Fruit fly (Drosophila melanogaster): Measurements from ENCODE around the gene Lam.

Lam gene

dm6 chr2L:5541935-5542685 is at the start of gene Lam, which contains the start of gene Hel25E:
Gene Lam, plus strand, starts transcription at chr2L:5542480.
Gene Hel25E, minus strand, starts transcription at chr2L:5542314.
- TF ChIP-seq woc (GFP tag; optimal IDR thresholded peaks at IDR 0.05) (no peak), dl (GFP tag; optimal IDR thresholded peaks at IDR 0.05; ENCODE audit: insufficient read depth in 1 of 2, partially characterized antibody in 2 of 2) (no peak), Hr83 (GFP tag; optimal IDR thresholded peaks at IDR 0.05; ENCODE audit: poor library complexity, severe bottlenecking) (no peak), foxo (GFP tag; optimal IDR thresholded peaks at IDR 0.05) (no peak), Rel (GFP tag; optimal IDR thresholded peaks at IDR 0.05) (no peak), Rel (tag; optimal IDR thresholded peaks at IDR 0.05) (no peak), Sp1 (GFP tag; optimal IDR thresholded peaks at IDR 0.05) (no peak), sv (GFP tag; optimal IDR thresholded peaks at IDR 0.05) (no peak), br (GFP tag; optimal IDR thresholded peaks at IDR 0.05) (no peak), GATAd (GFP tag; optimal IDR thresholded peaks at IDR 0.05) (no peak), tai (GFP tag; optimal IDR thresholded peaks at IDR 0.05) (no peak)

- TF ChIP-seq HLH106 (tag; optimal IDR thresholded peaks at IDR 0.05), result peak; percentile 86
- no peak for TF ChIP-seq sv (GFP tag; optimal IDR thresholded peaks at IDR 0.05)
- peak; percentile 85 for TF ChIP-seq Hnf4 (GFP tag; optimal IDR thresholded peaks at IDR 0.05)
- no peak for TF ChIP-seq Rel (GFP tag; optimal IDR thresholded peaks at IDR 0.05)
- peak; percentile 29 for TF ChIP-seq Rel (tag; optimal IDR thresholded peaks at IDR 0.05)
- TF ChIP-seq h (GFP tag; optimal IDR thresholded peaks at IDR 0.05), result peak; percentile 85
- TF ChIP-seq Mio (GFP tag; optimal IDR thresholded peaks at IDR 0.05), result no peak
- TF ChIP-seq Jra (GFP tag; optimal IDR thresholded peaks at IDR 0.05), result peak; percentile 64
- TF ChIP-seq usp (GFP tag; optimal IDR thresholded peaks at IDR 0.05), result no peak
- TF ChIP-seq CrebA (GFP tag; optimal IDR thresholded peaks at IDR 0.05; ENCODE audit: borderline replicate concordance), result no peak
- TF ChIP-seq CG9705 (GFP tag; optimal IDR thresholded peaks at IDR 0.05), result peak; percentile 68
- no peak for TF ChIP-seq Abd-B (GFP tag; optimal IDR thresholded peaks at IDR 0.05)
- TF ChIP-seq Dif (GFP tag; optimal IDR thresholded peaks at IDR 0.05; ENCODE audit: partially characterized antibody), result no peak
- peak; percentile 82 for TF ChIP-seq Sp1 (GFP tag; optimal IDR thresholded peaks at IDR 0.05)
- TF ChIP-seq dmrt93B (GFP tag; optimal IDR thresholded peaks at IDR 0.05), result peak; percentile 68
- TF ChIP-seq CG32264 (GFP tag; optimal IDR thresholded peaks at IDR 0.05), result peak; percentile 34
- peak; percentile 62 for TF ChIP-seq brk (GFP tag; optimal IDR thresholded peaks at IDR 0.05)
- TF ChIP-seq tai (GFP tag; optimal IDR thresholded peaks at IDR 0.05), result peak; percentile 66
- no peak for TF ChIP-seq pan (optimal IDR thresholded peaks at IDR 0.05)
- TF ChIP-seq rgr (GFP tag; optimal IDR thresholded peaks at IDR 0.05), result peak; percentile 82
- TF ChIP-seq OdsH (GFP tag; optimal IDR thresholded peaks at IDR 0.05), result peak; percentile 77
- peak in 1 of 2 experiments; percentile 87 for TF ChIP-seq foxo (GFP tag; optimal IDR thresholded peaks at IDR 0.05)
- peak; percentile 73 for TF ChIP-seq psq (GFP tag; optimal IDR thresholded peaks at IDR 0.05)
- TF ChIP-seq Myc (optimal IDR thresholded peaks at IDR 0.05), result no peak
- TF ChIP-seq ey (GFP tag; optimal IDR thresholded peaks at IDR 0.05), result peak; percentile 82
- peak; percentile 80 for TF ChIP-seq woc (GFP tag; optimal IDR thresholded peaks at IDR 0.05)
- TF ChIP-seq fru (GFP tag; optimal IDR thresholded peaks at IDR 0.05), result peak; percentile 89
- no peak for TF ChIP-seq Hr78 (GFP tag; optimal IDR thresholded peaks at IDR 0.05)
- TF ChIP-seq sage (GFP tag; optimal IDR thresholded peaks at IDR 0.05), result peak; percentile 35
- TF ChIP-seq br (GFP tag; optimal IDR thresholded peaks at IDR 0.05), result peak; percentile 81
Measured at dm6 chr2L:5492924-5493323, 49.4 kb upstream of the Lam start.

- TF ChIP-seq Hnf4 (GFP tag; optimal IDR thresholded peaks at IDR 0.05), result no peak
- no peak for TF ChIP-seq Vsx2 (GFP tag; optimal IDR thresholded peaks at IDR 0.05; ENCODE audit: partially characterized antibody)
- no peak for TF ChIP-seq lola (GFP tag; optimal IDR thresholded peaks at IDR 0.05)
- TF ChIP-seq ey (GFP tag; optimal IDR thresholded peaks at IDR 0.05), result no peak
- TF ChIP-seq N (GFP tag; optimal IDR thresholded peaks at IDR 0.05), result no peak
- no peak for TF ChIP-seq dmrt93B (GFP tag; optimal IDR thresholded peaks at IDR 0.05)
- TF ChIP-seq psq (GFP tag; optimal IDR thresholded peaks at IDR 0.05), result no peak
- no peak for TF ChIP-seq woc (GFP tag; optimal IDR thresholded peaks at IDR 0.05)
- no peak for TF ChIP-seq Hr78 (GFP tag; optimal IDR thresholded peaks at IDR 0.05)
- TF ChIP-seq br (GFP tag; optimal IDR thresholded peaks at IDR 0.05), result no peak
- TF ChIP-seq sv (GFP tag; optimal IDR thresholded peaks at IDR 0.05), result no peak
- TF ChIP-seq usp (GFP tag; optimal IDR thresholded peaks at IDR 0.05), result no peak
- TF ChIP-seq sage (GFP tag; optimal IDR thresholded peaks at IDR 0.05), result no peak
- no peak for TF ChIP-seq fru (GFP tag; optimal IDR thresholded peaks at IDR 0.05)
- no peak for TF ChIP-seq HLH106 (tag; optimal IDR thresholded peaks at IDR 0.05)
- TF ChIP-seq CG32264 (GFP tag; optimal IDR thresholded peaks at IDR 0.05), result no peak
- TF ChIP-seq Mio (GFP tag; optimal IDR thresholded peaks at IDR 0.05), result no peak
- TF ChIP-seq CG9705 (GFP tag; optimal IDR thresholded peaks at IDR 0.05), result no peak
Measured at dm6 chr2L:5493907-5494404, 48.3 kb upstream of the Lam start.

All from whole organism, wandering third instar larva.